Worm (Caenorhabditis elegans): ENCODE measurements around the gene pgp-8.

DNA sequence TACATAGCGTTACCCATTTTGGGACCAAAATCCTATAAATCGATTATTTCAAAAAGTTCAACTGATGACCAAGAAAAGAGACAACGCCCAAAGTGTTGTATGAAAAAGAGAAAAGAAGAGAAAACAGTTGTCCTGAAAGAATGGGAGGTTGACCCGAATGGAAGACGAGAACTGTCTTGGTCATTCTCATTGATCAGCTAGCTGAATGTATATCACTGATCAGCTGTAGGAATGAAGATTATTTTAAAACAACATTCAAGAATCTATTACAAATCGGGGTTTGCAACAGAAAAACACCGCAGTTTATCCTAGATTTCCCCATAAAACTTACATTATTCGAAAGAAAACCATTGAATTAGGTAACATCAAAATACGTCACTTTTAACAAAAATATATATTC is 26.2 kb upstream of the pgp-8 start, which contains the start of gene F47B10.5:
- TF ChIP-seq mep-1 (tag; optimal IDR thresholded peaks at IDR 0.05), result no peak
- TF ChIP-seq nhr-76 (tag; optimal IDR thresholded peaks at IDR 0.05), result no peak
- no peak for TF ChIP-seq nhr-237 (tag; optimal IDR thresholded peaks at IDR 0.05)
- no peak for TF ChIP-seq ces-1 (GFP tag; optimal IDR thresholded peaks at IDR 0.05)
- no peak for TF ChIP-seq unc-62 (GFP tag; optimal IDR thresholded peaks at IDR 0.05)
- no peak for TF ChIP-seq elt-3 (tag; optimal IDR thresholded peaks at IDR 0.05)
- no peak for TF ChIP-seq nhr-28 (tag; optimal IDR thresholded peaks at IDR 0.05)
- no peak for TF ChIP-seq flh-1 (GFP tag; optimal IDR thresholded peaks at IDR 0.05)
- TF ChIP-seq mls-2 (tag; optimal IDR thresholded peaks at IDR 0.05), result no peak
- TF ChIP-seq lin-32 (GFP tag; optimal IDR thresholded peaks at IDR 0.05), result no peak
- no peak for TF ChIP-seq elt-1 (tag; optimal IDR thresholded peaks at IDR 0.05; ENCODE audit: borderline replicate concordance, insufficient read depth)
- TF ChIP-seq pha-4 (tag; optimal IDR thresholded peaks at IDR 0.05), result no peak
- TF ChIP-seq nhr-12 (tag; optimal IDR thresholded peaks at IDR 0.05), result no peak
- no peak for TF ChIP-seq lsy-2 (tag; optimal IDR thresholded peaks at IDR 0.05)

Data from whole organism, mixed stage, embryonic.